Worm (Caenorhabditis elegans) whole organism, L4 larva: ENCODE data around the gene Y75B7AL.2.

Experiments
- F26F4.8 ChIP-seq: fragments of 200-800 bp; sonication (Bioruptor generic); conservative IDR thresholded peaks from 2 replicates; pipeline ENCODE4 v1.3.6; 2022; ENCODE audit warnings: missing genetic modification characterization, missing compliant biosample characterization
- F44E2.7 ChIP-seq: fragments of 200-800 bp; sonication (Bioruptor generic); IDR thresholded peaks from 2 replicates; pipeline ENCODE4 v2.1.2; 2022; ENCODE audit warnings: missing genetic modification characterization, missing compliant biosample characterization
- Y5F2A.4 ChIP-seq: fragments of 200-800 bp; sonication (Bioruptor generic); optimal IDR thresholded peaks from 2 replicates; lab custom pipeline; 2018; ENCODE audit warnings: mild to moderate bottlenecking, missing genetic modification characterization, missing compliant biosample characterization
- ZK546.5 ChIP-seq, 2 experiments: sonication (generic microtip); optimal IDR thresholded peaks; 2 replicates each; lab custom pipeline; 2017; ENCODE audit warnings: missing biosample characterization in 2 of 2, missing genetic modification characterization in 2 of 2
- aha-1 ChIP-seq: fragments of 150-350 bp; peaks from one replicate; lab custom pipeline; 2014; ENCODE audit warnings: missing biosample characterization, missing genetic modification characterization
- ceh-44 ChIP-seq: fragments of 200-800 bp; sonication (Bioruptor generic); IDR thresholded peaks from 2 replicates; pipeline ENCODE4 v1.3.6; 2022; ENCODE audit warnings: missing genetic modification reagents, missing genetic modification characterization, missing compliant biosample characterization
- ceh-82 ChIP-seq: sonication (generic microtip); optimal IDR thresholded peaks from 2 replicates; lab custom pipeline; 2017; ENCODE audit warnings: missing biosample characterization, missing genetic modification characterization
- daf-12 ChIP-seq: fragments of 150-350 bp; optimal IDR thresholded peaks from 2 replicates; lab custom pipeline; 2014; ENCODE audit warnings: missing biosample characterization, missing genetic modification reagents, missing genetic modification characterization
- daf-16 ChIP-seq, 3 experiments: sonication (generic microtip); optimal IDR thresholded peaks; 2 replicates each; lab custom pipeline; 2016 to 2017; ENCODE audit warnings: missing genetic modification characterization in 3 of 3, missing genetic modification reagents in 3 of 3, mild to moderate bottlenecking in 2 of 3, missing compliant biosample characterization in 2 of 3, missing biosample characterization in 1 of 3, moderate library complexity in 1 of 3
- dve-1 ChIP-seq: sonication (generic microtip); optimal IDR thresholded peaks from 2 replicates; lab custom pipeline; 2017; ENCODE audit warnings: antibody characterized with exemption, mild to moderate bottlenecking, missing genetic modification characterization, missing compliant biosample characterization; ENCODE audit not compliant: insufficient read depth
- egl-27 ChIP-seq: sonication (generic microtip); optimal IDR thresholded peaks from 3 replicates; lab custom pipeline; 2017; ENCODE audit warnings: missing biosample characterization, missing genetic modification reagents, missing genetic modification characterization
- fos-1 ChIP-seq: fragments of 150-350 bp; optimal IDR thresholded peaks from 2 replicates; lab custom pipeline; 2014; ENCODE audit warnings: missing biosample characterization, missing genetic modification characterization
- gei-8 ChIP-seq: fragments of 200-800 bp; sonication (Bioruptor generic); optimal IDR thresholded peaks from 2 replicates; lab custom pipeline; 2018; ENCODE audit warnings: mild to moderate bottlenecking, missing genetic modification characterization, missing compliant biosample characterization
- hlh-30 ChIP-seq: sonication (generic microtip); optimal IDR thresholded peaks from 2 replicates; lab custom pipeline; 2017; ENCODE audit warnings: antibody characterized with exemption, mild to moderate bottlenecking, missing genetic modification characterization, missing compliant biosample characterization; ENCODE audit not compliant: insufficient read depth
- hmg-1.1 ChIP-seq: fragments of 200-800 bp; sonication (Bioruptor generic); IDR thresholded peaks from 2 replicates; pipeline ENCODE4 v1.3.6; 2022; ENCODE audit warnings: missing genetic modification reagents, missing genetic modification characterization, missing compliant biosample characterization
- lim-7 ChIP-seq: fragments of 200-800 bp; sonication (Bioruptor generic); IDR thresholded peaks from 2 replicates; pipeline ENCODE4 v1.3.6; 2022; ENCODE audit warnings: missing genetic modification characterization, missing compliant biosample characterization
- lin-13 ChIP-seq: fragments of 150-350 bp; optimal IDR thresholded peaks from 2 replicates; lab custom pipeline; 2014; ENCODE audit warnings: missing biosample characterization, missing genetic modification reagents, missing genetic modification characterization
- lin-15B ChIP-seq: fragments of 150-350 bp; sonication (generic microtip); optimal IDR thresholded peaks from 3 replicates; lab custom pipeline; 2014; ENCODE audit warnings: missing biosample characterization, missing genetic modification characterization
- madf-5 ChIP-seq, 2 experiments: fragments of 200-800 bp; sonication (Bioruptor generic); IDR thresholded peaks; 2 replicates each; pipeline ENCODE4 v1.3.6; 2022; ENCODE audit warnings: missing compliant biosample characterization in 2 of 2, missing genetic modification characterization in 2 of 2
- mdt-29 ChIP-seq: fragments of 200-800 bp; sonication (Bioruptor generic); IDR thresholded peaks from 2 replicates; pipeline ENCODE4 v1.3.6; 2022; ENCODE audit warnings: missing genetic modification reagents, missing genetic modification characterization, missing compliant biosample characterization
- nhr-11 ChIP-seq: fragments of 150-350 bp; optimal IDR thresholded peaks from 2 replicates; lab custom pipeline; 2014; ENCODE audit warnings: missing biosample characterization, missing genetic modification characterization
- nhr-48 ChIP-seq: sonication (generic microtip); optimal IDR thresholded peaks from 2 replicates; lab custom pipeline; 2016; ENCODE audit warnings: mild to moderate bottlenecking, missing genetic modification characterization, missing compliant biosample characterization
- pha-4 ChIP-seq, 2 experiments: fragments of 150-350 bp in 1 of 2; fragments of 200-800 bp in 1 of 2; sonication (Bioruptor generic) in 1 of 2; IDR thresholded peaks in 1 of 2; optimal IDR thresholded peaks in 1 of 2; 2 replicates each; pipeline versions ENCODE4 v1.3.6 to Lab custom; 2014 to 2022; ENCODE audit warnings: missing genetic modification characterization in 2 of 2, missing genetic modification reagents in 2 of 2, missing biosample characterization in 1 of 2, missing compliant biosample characterization in 1 of 2
- pqm-1 ChIP-seq: sonication (generic microtip); optimal IDR thresholded peaks from 2 replicates; lab custom pipeline; 2017; ENCODE audit warnings: missing biosample characterization, missing genetic modification characterization
- spr-3 ChIP-seq: fragments of 200-800 bp; sonication (Bioruptor generic); optimal IDR thresholded peaks from 2 replicates; lab custom pipeline; 2018; ENCODE audit warnings: mild to moderate bottlenecking, missing genetic modification characterization, missing compliant biosample characterization
- unc-62 ChIP-seq, 3 experiments: fragments of 150-350 bp in 1 of 3; sonication (generic microtip); optimal IDR thresholded peaks in 2 of 3; peaks in 1 of 3; 1 replicate in 1 of 3; 2 replicates in 2 of 3; lab custom pipeline; 2014 to 2017; ENCODE audit warnings: missing biosample characterization in 3 of 3, missing genetic modification characterization in 3 of 3, missing genetic modification reagents in 3 of 3, missing genotype in 1 of 3
- zfp-2 ChIP-seq: sonication (generic microtip); optimal IDR thresholded peaks from 2 replicates; lab custom pipeline; 2016; ENCODE audit warnings: mild to moderate bottlenecking, missing genetic modification characterization, missing compliant biosample characterization
- zip-11 ChIP-seq: fragments of 200-800 bp; sonication (Bioruptor generic); IDR thresholded peaks from 2 replicates; pipeline ENCODE4 v1.3.6; 2022; ENCODE audit warnings: missing genetic modification characterization, missing compliant biosample characterization
- ztf-7 ChIP-seq: fragments of 150-350 bp; optimal IDR thresholded peaks from 2 replicates; lab custom pipeline; 2014; ENCODE audit warnings: missing biosample characterization, missing genetic modification characterization

The Y75B7AL.2 gene

DNA sequence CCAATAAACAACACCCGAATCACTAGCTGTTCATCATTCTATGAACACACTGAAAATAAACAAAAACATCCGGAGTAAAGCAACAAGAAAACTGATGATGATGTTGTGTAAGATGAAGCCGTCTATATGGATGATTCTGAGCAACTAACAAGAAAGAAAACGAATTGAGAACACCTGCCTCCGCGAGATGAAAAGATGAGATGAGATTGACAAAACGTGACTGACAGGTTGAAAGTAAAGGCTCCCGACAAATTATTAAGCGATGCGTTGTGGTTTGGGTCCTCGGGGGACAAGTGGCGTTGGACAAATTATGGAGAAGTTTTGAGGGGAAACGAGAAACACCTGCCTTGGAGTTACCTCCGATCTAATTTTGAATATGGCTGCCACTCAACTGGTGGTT lies 31.9 kb downstream of the Y75B7AL.2 start:
- TF ChIP-seq F44E2.7 (GFP tag; lab: Robert Waterston, UW) (no peak), daf-16 (GFP tag; optimal IDR thresholded peaks at IDR 0.05; lab: Kevin White, UChicago) (peak in 1 of 2 experiments; percentile 53), daf-16 (tag; optimal IDR thresholded peaks at IDR 0.05; lab: Kevin White, UChicago) (no peak), aha-1 (tag; lab: Kevin White, UChicago) (peak; percentile 33), pqm-1 (no peak), unc-62 (GFP tag; optimal IDR thresholded peaks at IDR 0.05 in 1 of 2; lab: Kevin White, UChicago) (peak in 1 of 2 experiments; percentile 83), unc-62 (tag; optimal IDR thresholded peaks at IDR 0.05; lab: Kevin White, UChicago) (no peak)

DNA sequence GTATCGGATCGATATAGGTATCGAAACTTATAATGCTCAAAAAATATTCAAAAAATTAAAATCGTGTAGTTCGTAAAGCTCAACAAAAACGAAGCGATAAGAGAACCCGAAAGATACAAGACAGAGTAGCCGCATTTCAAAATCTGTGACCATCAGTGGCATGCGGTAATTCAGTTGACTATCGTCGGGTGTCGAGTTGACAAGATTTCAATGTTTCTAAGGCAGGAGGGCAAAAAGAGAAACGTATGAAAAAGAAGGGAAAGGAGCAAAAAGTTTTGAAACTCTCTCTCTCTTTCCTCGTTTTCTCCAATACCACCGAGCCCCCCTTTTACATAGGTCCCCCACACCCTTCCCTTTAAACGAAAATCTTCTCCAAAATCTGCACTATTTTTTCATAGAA lies 36.2 kb downstream of the Y75B7AL.2 start:
- TF ChIP-seq mdt-29 (GFP tag; lab: Robert Waterston, UW) (no peak), lin-13 (GFP tag; lab: Kevin White, UChicago) (no peak), nhr-48 (no peak), F26F4.8 (GFP tag; lab: Robert Waterston, UW) (no peak), gei-8 (GFP tag; lab: Kevin White, UChicago) (no peak), ceh-44 (GFP tag; lab: Robert Waterston, UW) (no peak)

ce11 chrV:1317869-1318354 lies 40.0 kb downstream of the Y75B7AL.2 start, which contains the start of gene F16B3.3:
Gene F16B3.3 (minus strand): TSS chrV:1317919.
- no peak for TF ChIP-seq zip-11 (GFP tag; lab: Robert Waterston, UW)
- no peak for TF ChIP-seq zfp-2 (tag; lab: Kevin White, UChicago)
- no peak for TF ChIP-seq nhr-11 (tag; lab: Kevin White, UChicago)
- no peak for TF ChIP-seq lim-7 (GFP tag; lab: Robert Waterston, UW)
- no peak for TF ChIP-seq ZK546.5 (tag; optimal IDR thresholded peaks at IDR 0.05; lab: Kevin White, UChicago)
- TF ChIP-seq hlh-30 (tag; lab: Kevin White, UChicago): no peak
- no peak for TF ChIP-seq hmg-1.1

DNA sequence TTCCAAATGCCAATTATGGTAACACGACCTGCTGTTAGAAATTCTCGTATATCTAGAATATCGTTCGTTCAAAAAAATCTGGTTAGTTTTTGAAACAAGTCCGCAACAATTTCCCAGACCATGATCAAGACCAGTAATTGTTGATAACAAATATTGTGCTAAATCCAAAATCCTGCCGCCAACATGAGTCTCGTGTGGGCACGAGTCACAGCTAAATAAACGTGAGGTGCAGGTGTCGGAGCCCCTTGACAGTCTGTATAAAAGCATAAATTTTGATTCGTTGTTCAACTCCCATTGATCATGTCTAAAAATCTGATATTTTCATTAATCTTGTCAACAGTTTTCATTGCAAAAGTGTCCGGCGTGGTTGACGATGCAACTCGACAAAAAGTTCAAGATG lies 43.1 kb downstream of the Y75B7AL.2 start, which contains the start of gene F16B3.2:
TSS of gene F16B3.2 (plus strand) at position 301 of the 400 bp plus-strand sequence.
- no peak for TF ChIP-seq nhr-11 (tag; lab: Kevin White, UChicago)
- no peak for TF ChIP-seq egl-27 (tag; lab: Kevin White, UChicago)
- TF ChIP-seq zip-11 (GFP tag; lab: Robert Waterston, UW): no peak
- no peak for TF ChIP-seq daf-12 (tag; lab: Kevin White, UChicago)
- TF ChIP-seq lin-15B (tag; lab: Kevin White, UChicago): no peak
- no peak for TF ChIP-seq daf-16 (GFP tag; optimal IDR thresholded peaks at IDR 0.05; lab: Kevin White, UChicago)
- TF ChIP-seq daf-16 (tag; optimal IDR thresholded peaks at IDR 0.05; lab: Kevin White, UChicago): no peak
- TF ChIP-seq pha-4 (GFP tag; IDR thresholded peaks at IDR 0.05; lab: Robert Waterston, UW): no peak
- no peak for TF ChIP-seq pha-4 (tag; optimal IDR thresholded peaks at IDR 0.05; lab: Kevin White, UChicago)
- TF ChIP-seq F26F4.8 (GFP tag; lab: Robert Waterston, UW): no peak
- no peak for TF ChIP-seq dve-1
- TF ChIP-seq ztf-7 (tag; lab: Kevin White, UChicago): no peak
- no peak for TF ChIP-seq lin-13 (GFP tag; lab: Kevin White, UChicago)
- no peak for TF ChIP-seq madf-5 (GFP tag; IDR thresholded peaks at IDR 0.05; lab: Robert Waterston, UW)
- TF ChIP-seq aha-1 (tag; lab: Kevin White, UChicago): no peak
- no peak for TF ChIP-seq fos-1 (tag; lab: Kevin White, UChicago)
- TF ChIP-seq spr-3 (GFP tag; lab: Kevin White, UChicago): no peak
- no peak for TF ChIP-seq ceh-82

DNA sequence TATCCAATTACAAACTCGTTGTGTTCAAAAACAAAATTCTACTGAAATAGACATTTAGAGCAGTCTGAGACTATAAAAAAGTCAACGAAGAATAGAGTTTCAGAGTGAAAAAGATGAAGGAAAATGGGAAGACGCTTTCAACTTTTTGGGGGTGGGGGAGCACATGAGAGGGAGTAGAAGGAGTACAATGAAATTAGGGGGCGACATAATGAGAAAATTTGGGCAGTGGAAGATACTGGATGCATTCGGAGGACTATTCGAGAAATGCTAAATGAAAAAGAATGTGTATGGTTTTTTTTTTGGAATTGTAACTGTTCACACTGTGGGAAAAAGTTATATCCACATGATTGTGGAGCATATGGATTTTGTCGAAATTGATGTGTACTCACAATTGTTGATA lies 44.7 kb downstream of the Y75B7AL.2 start:
- TF ChIP-seq nhr-48: no peak
- TF ChIP-seq Y5F2A.4 (GFP tag; lab: Kevin White, UChicago): no peak
- TF ChIP-seq madf-5 (GFP tag; IDR thresholded peaks at IDR 0.05; lab: Robert Waterston, UW): no peak
